Fruit fly (Drosophila melanogaster) whole organism, pupa: ENCODE results near the gene CG9107.

Source experiments
- CG10348 ChIP-seq: fragments of 200-800 bp; sonication (Bioruptor generic); IDR thresholded peaks from 2 replicates; pipeline ENCODE4 v1.3.6; 2022; ENCODE audit warnings: missing biosample characterization, missing genetic modification characterization
- CG12605 ChIP-seq: fragments of 200-800 bp; sonication (Bioruptor generic); IDR thresholded peaks from 2 replicates; pipeline ENCODE4 v1.3.6; 2022; ENCODE audit warnings: missing biosample characterization, missing genetic modification characterization
- CG13204 ChIP-seq: fragments of 200-800 bp; sonication (Bioruptor generic); optimal IDR thresholded peaks from 2 replicates; lab custom pipeline; 2018; ENCODE audit warnings: missing biosample characterization, mild to moderate bottlenecking, missing genetic modification characterization, moderate library complexity
- CG14655 ChIP-seq: fragments of 200-800 bp; sonication (Bioruptor generic); optimal IDR thresholded peaks from 3 replicates; lab custom pipeline; 2017; ENCODE audit warnings: mild to moderate bottlenecking, missing biosample characterization, missing genetic modification reagents, missing genetic modification characterization
- CG15710 ChIP-seq: fragments of 200-800 bp; sonication (Bioruptor generic); optimal IDR thresholded peaks from 2 replicates; lab custom pipeline; 2018; ENCODE audit warnings: missing biosample characterization, mild to moderate bottlenecking, missing genetic modification characterization, moderate library complexity
- CG17806 ChIP-seq: fragments of 200-800 bp; sonication (Bioruptor generic); optimal IDR thresholded peaks from 2 replicates; lab custom pipeline; 2018; ENCODE audit warnings: missing biosample characterization, mild to moderate bottlenecking, missing genetic modification characterization, moderate library complexity
- CG32121 ChIP-seq: fragments of 200-800 bp; sonication (Bioruptor generic); IDR thresholded peaks from 2 replicates; pipeline ENCODE4 v1.3.6; 2022; ENCODE audit warnings: missing biosample characterization, missing genetic modification characterization
- CG34367 ChIP-seq: fragments of 200-800 bp; sonication (Bioruptor generic); optimal IDR thresholded peaks from 2 replicates; lab custom pipeline; 2018; ENCODE audit warnings: missing biosample characterization, mild to moderate bottlenecking, missing genetic modification characterization
- CG4496 ChIP-seq: fragments of 200-800 bp; sonication (Bioruptor generic); IDR thresholded peaks from 3 replicates; pipeline ENCODE4 v1.3.6; 2022; ENCODE audit warnings: missing biosample characterization, missing genetic modification characterization
- CG8159 ChIP-seq: fragments of 200-800 bp; sonication (Bioruptor generic); optimal IDR thresholded peaks from 3 replicates; lab custom pipeline; 2018; ENCODE audit warnings: missing biosample characterization, mild to moderate bottlenecking, missing genetic modification characterization, moderate library complexity
- CG8301 ChIP-seq: fragments of 200-800 bp; sonication (Bioruptor generic); optimal IDR thresholded peaks from 2 replicates; lab custom pipeline; 2018; ENCODE audit warnings: missing biosample characterization, mild to moderate bottlenecking, missing genetic modification characterization
- CG9948 ChIP-seq: fragments of 200-800 bp; sonication (Bioruptor generic); optimal IDR thresholded peaks from 2 replicates; lab custom pipeline; 2018; ENCODE audit warnings: missing biosample characterization, mild to moderate bottlenecking, missing genetic modification characterization, moderate library complexity
- D1 ChIP-seq: fragments of 200-800 bp; sonication (Bioruptor generic); optimal IDR thresholded peaks from 2 replicates; lab custom pipeline; 2018; ENCODE audit warnings: missing biosample characterization, mild to moderate bottlenecking, missing genetic modification characterization, moderate library complexity
- EcR ChIP-seq: fragments of 200-800 bp; sonication (Bioruptor generic); optimal IDR thresholded peaks from 3 replicates; lab custom pipeline; 2019; ENCODE audit warnings: missing biosample characterization, missing genetic modification characterization, mild to moderate bottlenecking, moderate library complexity, missing genetic modification reagents
- Ets98B ChIP-seq: fragments of 200-800 bp; sonication (Bioruptor generic); IDR thresholded peaks from 2 replicates; pipeline ENCODE4 v1.3.6; 2022; ENCODE audit warnings: missing biosample characterization, missing genetic modification characterization
- Pif1A ChIP-seq: fragments of 200-800 bp; sonication (Bioruptor generic); optimal IDR thresholded peaks from 3 replicates; lab custom pipeline; 2016; ENCODE audit warnings: missing biosample characterization, missing genetic modification characterization
- Pif1B ChIP-seq: fragments of 200-800 bp; sonication (Bioruptor generic); optimal IDR thresholded peaks from 3 replicates; lab custom pipeline; 2016; ENCODE audit warnings: missing biosample characterization, missing genetic modification characterization
- Snoo ChIP-seq: fragments of 200-800 bp; sonication (Bioruptor generic); optimal IDR thresholded peaks from 3 replicates; lab custom pipeline; 2017; ENCODE audit warnings: missing biosample characterization, mild to moderate bottlenecking, missing genetic modification characterization, inconsistent platforms
- fd96Ca ChIP-seq: fragments of 200-800 bp; sonication (Bioruptor generic); IDR thresholded peaks from 3 replicates; pipeline ENCODE4 v1.3.6; 2022; ENCODE audit warnings: missing biosample characterization, missing genetic modification characterization
- gl ChIP-seq: fragments of 200-800 bp; sonication (Bioruptor generic); optimal IDR thresholded peaks from 2 replicates; lab custom pipeline; 2018; ENCODE audit warnings: missing biosample characterization, mild to moderate bottlenecking, missing genetic modification characterization
- rn ChIP-seq: fragments of 200-800 bp; sonication (Bioruptor generic); IDR thresholded peaks from 2 replicates; pipeline ENCODE4 v1.3.6; 2022; ENCODE audit warnings: missing biosample characterization, missing genetic modification characterization

The CG9107 gene

dm6 chr2L:6037830-6038229 is 13.5 kb upstream of the CG9107 start, which contains the start of the genes CG9117 and CG31643:
Gene CG9117, minus strand, starts transcription at chr2L:6037902.
Gene CG31643, plus strand, starts transcription at chr2L:6038117.
- TF ChIP-seq CG8159 (tag; lab: Kevin White, UChicago) = no peak
- TF ChIP-seq CG9948 (tag; lab: Kevin White, UChicago) = peak; percentile 24
- TF ChIP-seq Ets98B = peak; percentile 41
- no peak for TF ChIP-seq CG34367 (tag; lab: Kevin White, UChicago)
- TF ChIP-seq Snoo (tag; lab: Kevin White, UChicago) = peak; percentile 8
- peak; percentile 78; the same call in 1 of the 2 replicates for TF ChIP-seq CG12605
- no peak for TF ChIP-seq CG14655 (GFP tag; lab: Kevin White, UChicago)
- no peak for TF ChIP-seq CG8301
- TF ChIP-seq CG32121 = no peak
- no peak for TF ChIP-seq EcR (GFP tag; lab: Kevin White, UChicago)
- TF ChIP-seq Pif1B (GFP tag; lab: Kevin White, UChicago) = no peak
- peak; percentile 39 for TF ChIP-seq CG17806
- no peak for TF ChIP-seq CG10348 (GFP tag; lab: Robert Waterston, UW)
- peak; percentile 68 for TF ChIP-seq CG15710 (tag; lab: Kevin White, UChicago)
- no peak for TF ChIP-seq gl
- TF ChIP-seq Pif1A (GFP tag; lab: Kevin White, UChicago) = no peak
- no peak for TF ChIP-seq CG13204 (GFP tag; lab: Kevin White, UChicago)
- no peak for TF ChIP-seq D1 (tag; lab: Kevin White, UChicago)
- no peak for TF ChIP-seq rn
- no peak; the same call in 2 of the 3 replicates for TF ChIP-seq CG4496 (GFP tag; lab: Robert Waterston, UW)
- no peak for TF ChIP-seq fd96Ca (GFP tag; lab: Robert Waterston, UW)

- TF ChIP-seq EcR (GFP tag; lab: Kevin White, UChicago) (no peak), CG8159 (tag; lab: Kevin White, UChicago) (no peak), CG12605 (no peak), CG15710 (tag; lab: Kevin White, UChicago) (no peak), CG17806 (no peak)
These were observed 12.4 kb upstream of the CG9107 start, which contains the start of gene mtm for dm6 chr2L:6036710-6037109. Gene mtm, minus strand, starts transcription at chr2L:6037015.

- TF ChIP-seq CG32121 (no peak), Pif1A (GFP tag; lab: Kevin White, UChicago) (no peak)
These were observed 10.8 kb upstream of the CG9107 start for dm6 chr2L:6035155-6035554.

dm6 chr2L:6034344-6034743 is 10.0 kb upstream of the CG9107 start, which contains the start of gene CG9109:
Gene CG9109, minus strand, starts transcription at chr2L:6034423.
- TF ChIP-seq CG12605 = peak; percentile 40; the same call in 1 of the 2 replicates
- no peak for TF ChIP-seq fd96Ca (GFP tag; lab: Robert Waterston, UW)

dm6 chr2L:6031838-6032237 is 7.5 kb upstream of the CG9107 start:
- TF ChIP-seq CG13204 (GFP tag; lab: Kevin White, UChicago) = no peak
- peak; percentile 44 for TF ChIP-seq CG17806
- no peak for TF ChIP-seq CG14655 (GFP tag; lab: Kevin White, UChicago)
- no peak for TF ChIP-seq D1 (tag; lab: Kevin White, UChicago)
- TF ChIP-seq CG10348 (GFP tag; lab: Robert Waterston, UW) = no peak
- peak; percentile 29 for TF ChIP-seq CG9948 (tag; lab: Kevin White, UChicago)
- TF ChIP-seq Pif1A (GFP tag; lab: Kevin White, UChicago) = no peak
- no peak for TF ChIP-seq gl
- no peak for TF ChIP-seq rn
- peak; percentile 69 for TF ChIP-seq CG8159 (tag; lab: Kevin White, UChicago)
- TF ChIP-seq CG32121 = no peak
- TF ChIP-seq EcR (GFP tag; lab: Kevin White, UChicago) = peak; percentile 40
- TF ChIP-seq CG12605 = no peak
- no peak for TF ChIP-seq Pif1B (GFP tag; lab: Kevin White, UChicago)
- peak; percentile 60; the same call in 1 of the 3 replicates for TF ChIP-seq CG4496 (GFP tag; lab: Robert Waterston, UW)
- peak; percentile 28; the same call in 1 of the 3 replicates for TF ChIP-seq fd96Ca (GFP tag; lab: Robert Waterston, UW)
- TF ChIP-seq CG15710 (tag; lab: Kevin White, UChicago) = peak; percentile 56
- peak; percentile 69 for TF ChIP-seq Ets98B
- TF ChIP-seq CG34367 (tag; lab: Kevin White, UChicago) = peak; percentile 45
- no peak for TF ChIP-seq CG8301
- no peak for TF ChIP-seq Snoo (tag; lab: Kevin White, UChicago)

dm6 chr2L:6028712-6029111 is 4.4 kb upstream of the CG9107 start:
- TF ChIP-seq CG12605 (peak; percentile 33; the same call in 1 of the 2 replicates), gl (no peak), Pif1A (GFP tag; lab: Kevin White, UChicago) (peak; percentile 6), CG34367 (tag; lab: Kevin White, UChicago) (peak; percentile 2)

- TF ChIP-seq Pif1B (GFP tag; lab: Kevin White, UChicago) = peak; percentile 74
- TF ChIP-seq rn = no peak
- TF ChIP-seq CG15710 (tag; lab: Kevin White, UChicago) = peak; percentile 57
- peak; percentile 66 for TF ChIP-seq CG9948 (tag; lab: Kevin White, UChicago)
- TF ChIP-seq CG34367 (tag; lab: Kevin White, UChicago) = peak; percentile 40
- TF ChIP-seq gl = peak; percentile 32
- TF ChIP-seq fd96Ca (GFP tag; lab: Robert Waterston, UW) = peak; percentile 51; the same call in 2 of the 3 replicates
- no peak for TF ChIP-seq CG12605
- peak; percentile 77 for TF ChIP-seq CG14655 (GFP tag; lab: Kevin White, UChicago)
- TF ChIP-seq CG4496 (GFP tag; lab: Robert Waterston, UW) = 0 out of 3 replicates have a peak, but pooled peaks have one; percentile 20
- peak; percentile 59 for TF ChIP-seq Snoo (tag; lab: Kevin White, UChicago)
- peak; percentile 65 for TF ChIP-seq Pif1A (GFP tag; lab: Kevin White, UChicago)
- TF ChIP-seq EcR (GFP tag; lab: Kevin White, UChicago) = no peak
- TF ChIP-seq CG8301 = peak; percentile 53
- TF ChIP-seq CG32121 = no peak
- peak; percentile 3 for TF ChIP-seq CG13204 (GFP tag; lab: Kevin White, UChicago)
- no peak for TF ChIP-seq Ets98B
- peak; percentile 83 for TF ChIP-seq CG8159 (tag; lab: Kevin White, UChicago)
- TF ChIP-seq CG10348 (GFP tag; lab: Robert Waterston, UW) = no peak
- TF ChIP-seq CG17806 = peak; percentile 76
- TF ChIP-seq D1 (tag; lab: Kevin White, UChicago) = peak; percentile 16
These were observed 1.5 kb downstream of the CG9107 start for dm6 chr2L:6022793-6023192.
